Worm (Caenorhabditis elegans) whole organism, L1 larva: ENCODE results near the gene mlc-2.
A peak's percentile ranks its signal among the peaks of the same experiment; 100 is the strongest.

ENCODE experiments used
- aha-1 ChIP-seq: fragments of 150-350 bp; optimal IDR thresholded peaks from 2 replicates; lab custom pipeline; 2014; ENCODE audit warnings: missing biosample characterization, missing genetic modification characterization
- ama-1 ChIP-seq: fragments of 150-350 bp; optimal IDR thresholded peaks from 2 replicates; lab custom pipeline; 2014
- ceh-63 ChIP-seq: fragments of 200-800 bp; sonication (Bioruptor generic); optimal IDR thresholded peaks from 2 replicates; lab custom pipeline; 2018; ENCODE audit warnings: mild to moderate bottlenecking, missing genetic modification characterization, missing compliant biosample characterization
- ceh-82 ChIP-seq, 3 experiments: fragments of 150-350 bp in 1 of 3; sonication (generic microtip) in 2 of 3; optimal IDR thresholded peaks; 2 replicates each; lab custom pipeline; 2014 to 2017; ENCODE audit warnings: missing biosample characterization in 3 of 3, missing genetic modification characterization in 3 of 3
- dpl-1 ChIP-seq, 3 experiments: fragments of 150-350 bp in 2 of 3; sonication (generic microtip) in 1 of 3; optimal IDR thresholded peaks; 2 replicates each; lab custom pipeline; 2014 to 2017; ENCODE audit warnings: missing biosample characterization in 3 of 3, missing genetic modification characterization in 3 of 3, missing genetic modification reagents in 3 of 3
- dsc-1 ChIP-seq: sonication (generic microtip); optimal IDR thresholded peaks from 2 replicates; lab custom pipeline; 2016; ENCODE audit warnings: mild to moderate bottlenecking, missing genetic modification characterization, missing compliant biosample characterization
- efl-3 ChIP-seq: fragments of 200-800 bp; sonication (Bioruptor generic); optimal IDR thresholded peaks from 2 replicates; lab custom pipeline; 2018; ENCODE audit warnings: mild to moderate bottlenecking, missing genetic modification characterization, missing compliant biosample characterization
- egl-27 ChIP-seq, 2 experiments: fragments of 150-350 bp in 1 of 2; sonication (generic microtip); optimal IDR thresholded peaks; 3 replicates each; lab custom pipeline; 2017 to 2018; ENCODE audit warnings: missing biosample characterization in 2 of 2, missing genetic modification characterization in 2 of 2, missing genetic modification reagents in 2 of 2
- elt-2 ChIP-seq: sonication (generic microtip); optimal IDR thresholded peaks from 2 replicates; lab custom pipeline; 2016; ENCODE audit warnings: missing genetic modification characterization, mild to moderate bottlenecking, inconsistent platforms, missing compliant biosample characterization, missing genetic modification reagents
- elt-3 ChIP-seq, 6 experiments: fragments of 150-350 bp in 1 of 6; sonication (generic microtip); optimal IDR thresholded peaks; 2 replicates each; lab custom pipeline; 2017 to 2018; ENCODE audit warnings: missing biosample characterization in 6 of 6, missing genetic modification characterization in 6 of 6, inconsistent platforms in 1 of 6
- ets-5 ChIP-seq: fragments of 200-800 bp; sonication (Bioruptor generic); IDR thresholded peaks from 2 replicates; pipeline ENCODE4 v1.3.6; 2022; ENCODE audit warnings: missing genetic modification characterization, missing compliant biosample characterization
- fkh-4 ChIP-seq: sonication (generic microtip); optimal IDR thresholded peaks from 2 replicates; lab custom pipeline; 2016; ENCODE audit warnings: missing compliant biosample characterization, missing genetic modification characterization, borderline replicate concordance
- fkh-8 ChIP-seq: sonication (generic microtip); optimal IDR thresholded peaks from 2 replicates; lab custom pipeline; 2016; ENCODE audit warnings: mild to moderate bottlenecking, missing genetic modification characterization, missing compliant biosample characterization
- fos-1 ChIP-seq: fragments of 150-350 bp; optimal IDR thresholded peaks from 2 replicates; lab custom pipeline; 2014; ENCODE audit warnings: missing biosample characterization, missing genetic modification characterization
- grh-1 ChIP-seq: fragments of 200-800 bp; sonication (Bioruptor generic); IDR thresholded peaks from 2 replicates; pipeline ENCODE4 v1.3.6; 2022; ENCODE audit warnings: missing genetic modification reagents, missing genetic modification characterization, missing compliant biosample characterization
- hpl-2 ChIP-seq: fragments of 150-350 bp; optimal IDR thresholded peaks from 2 replicates; lab custom pipeline; 2014; ENCODE audit warnings: missing biosample characterization, missing genetic modification reagents, missing genetic modification characterization
- irx-1 ChIP-seq: sonication (generic microtip); optimal IDR thresholded peaks from 2 replicates; lab custom pipeline; 2016; ENCODE audit warnings: missing genetic modification characterization, missing compliant biosample characterization
- isw-1 ChIP-seq: fragments of 200-800 bp; sonication (Bioruptor generic); IDR thresholded peaks from 2 replicates; pipeline ENCODE4 v1.3.6; 2022; ENCODE audit warnings: missing genetic modification characterization, missing compliant biosample characterization
- lin-14 ChIP-seq: fragments of 200-800 bp; sonication (Bioruptor generic); optimal IDR thresholded peaks from 2 replicates; lab custom pipeline; 2018; ENCODE audit warnings: mild to moderate bottlenecking, missing genetic modification characterization, moderate library complexity, missing compliant biosample characterization
- lin-15B ChIP-seq: fragments of 150-350 bp; sonication (generic microtip); optimal IDR thresholded peaks from 3 replicates; lab custom pipeline; 2014; ENCODE audit warnings: missing biosample characterization, missing genetic modification characterization
- lir-3 ChIP-seq: sonication (generic microtip); optimal IDR thresholded peaks from 2 replicates; lab custom pipeline; 2016; ENCODE audit warnings: mild to moderate bottlenecking, missing genetic modification characterization, moderate library complexity, missing compliant biosample characterization; ENCODE audit not compliant: poor library complexity
- lsy-2 ChIP-seq, 2 experiments: fragments of 150-350 bp; optimal IDR thresholded peaks; 2 replicates each; lab custom pipeline; 2014; ENCODE audit warnings: missing biosample characterization in 2 of 2, missing genetic modification characterization in 2 of 2
- nhr-11 ChIP-seq: fragments of 150-350 bp; optimal IDR thresholded peaks from 2 replicates; lab custom pipeline; 2014; ENCODE audit warnings: missing biosample characterization, missing genetic modification characterization
- nhr-19 ChIP-seq: fragments of 200-800 bp; sonication (Bioruptor generic); conservative IDR thresholded peaks from 2 replicates; pipeline ENCODE4 v1.3.6; 2022; ENCODE audit warnings: missing genetic modification characterization, missing compliant biosample characterization
- nhr-20 ChIP-seq: sonication (generic microtip); optimal IDR thresholded peaks from 2 replicates; lab custom pipeline; 2016; ENCODE audit warnings: mild to moderate bottlenecking, missing genetic modification characterization, missing compliant biosample characterization
- nhr-47 ChIP-seq: sonication (generic microtip); optimal IDR thresholded peaks from 2 replicates; lab custom pipeline; 2016; ENCODE audit warnings: mild to moderate bottlenecking, missing genetic modification characterization, moderate library complexity, missing compliant biosample characterization
- nhr-71 ChIP-seq: sonication (generic microtip); optimal IDR thresholded peaks from 2 replicates; lab custom pipeline; 2016; ENCODE audit warnings: mild to moderate bottlenecking, missing genetic modification characterization, moderate library complexity, missing compliant biosample characterization
- nhr-76 ChIP-seq: sonication (generic microtip); optimal IDR thresholded peaks from 2 replicates; lab custom pipeline; 2017; ENCODE audit warnings: missing biosample characterization, missing genetic modification characterization
- nhr-77 ChIP-seq: fragments of 150-350 bp; optimal IDR thresholded peaks from 2 replicates; lab custom pipeline; 2014; ENCODE audit warnings: missing biosample characterization, missing genetic modification characterization
- nhr-84 ChIP-seq: sonication (generic microtip); optimal IDR thresholded peaks from 2 replicates; lab custom pipeline; 2017; ENCODE audit warnings: missing biosample characterization, missing genetic modification characterization
- nhr-85 ChIP-seq: sonication (generic microtip); peaks from one replicate; lab custom pipeline; 2016; ENCODE audit warnings: missing genetic modification characterization, inconsistent platforms, missing compliant biosample characterization
- pag-3 ChIP-seq: sonication (generic microtip); optimal IDR thresholded peaks from 2 replicates; lab custom pipeline; 2017; ENCODE audit warnings: missing genetic modification characterization, mild to moderate bottlenecking, missing compliant biosample characterization, antibody characterized with exemption, borderline replicate concordance; ENCODE audit not compliant: insufficient read depth
- pqm-1 ChIP-seq: sonication (generic microtip); optimal IDR thresholded peaks from 3 replicates; lab custom pipeline; 2017; ENCODE audit warnings: missing biosample characterization, missing genetic modification characterization
- rnt-1 ChIP-seq: sonication (generic microtip); optimal IDR thresholded peaks from 2 replicates; lab custom pipeline; 2016; ENCODE audit warnings: mild to moderate bottlenecking, missing genetic modification characterization, moderate library complexity, missing compliant biosample characterization
- snu-23 ChIP-seq: sonication (generic microtip); optimal IDR thresholded peaks from 2 replicates; lab custom pipeline; 2016; ENCODE audit warnings: missing genetic modification characterization, missing compliant biosample characterization
- sox-4 ChIP-seq: sonication (generic microtip); optimal IDR thresholded peaks from 2 replicates; lab custom pipeline; 2016; ENCODE audit warnings: missing genetic modification characterization, missing compliant biosample characterization
- sptf-1 ChIP-seq: fragments of 150-350 bp; optimal IDR thresholded peaks from 2 replicates; lab custom pipeline; 2014; ENCODE audit warnings: missing biosample characterization, missing genetic modification characterization
- tlp-1 ChIP-seq: fragments of 150-350 bp; optimal IDR thresholded peaks from 2 replicates; lab custom pipeline; 2014; ENCODE audit warnings: missing biosample characterization, missing genetic modification characterization
- unc-62 ChIP-seq: fragments of 150-350 bp; optimal IDR thresholded peaks from 2 replicates; lab custom pipeline; 2014; ENCODE audit warnings: missing biosample characterization, missing genetic modification reagents, missing genetic modification characterization
- unc-98 ChIP-seq: fragments of 200-800 bp; sonication (Bioruptor generic); IDR thresholded peaks from 2 replicates; pipeline ENCODE4 v1.3.6; 2022; ENCODE audit warnings: missing genetic modification characterization, missing compliant biosample characterization
- vab-15 ChIP-seq: sonication (generic microtip); optimal IDR thresholded peaks from 2 replicates; lab custom pipeline; 2017; ENCODE audit warnings: missing genotype, mild to moderate bottlenecking, missing genetic modification characterization, missing compliant biosample characterization
- xbp-1 ChIP-seq: sonication (generic microtip); optimal IDR thresholded peaks from 2 replicates; lab custom pipeline; 2016; ENCODE audit warnings: missing genetic modification characterization, missing compliant biosample characterization
- zag-1 ChIP-seq: fragments of 150-350 bp; optimal IDR thresholded peaks from 2 replicates; lab custom pipeline; 2014; ENCODE audit warnings: missing biosample characterization, missing genetic modification characterization

mlc-2 gene

DNA sequence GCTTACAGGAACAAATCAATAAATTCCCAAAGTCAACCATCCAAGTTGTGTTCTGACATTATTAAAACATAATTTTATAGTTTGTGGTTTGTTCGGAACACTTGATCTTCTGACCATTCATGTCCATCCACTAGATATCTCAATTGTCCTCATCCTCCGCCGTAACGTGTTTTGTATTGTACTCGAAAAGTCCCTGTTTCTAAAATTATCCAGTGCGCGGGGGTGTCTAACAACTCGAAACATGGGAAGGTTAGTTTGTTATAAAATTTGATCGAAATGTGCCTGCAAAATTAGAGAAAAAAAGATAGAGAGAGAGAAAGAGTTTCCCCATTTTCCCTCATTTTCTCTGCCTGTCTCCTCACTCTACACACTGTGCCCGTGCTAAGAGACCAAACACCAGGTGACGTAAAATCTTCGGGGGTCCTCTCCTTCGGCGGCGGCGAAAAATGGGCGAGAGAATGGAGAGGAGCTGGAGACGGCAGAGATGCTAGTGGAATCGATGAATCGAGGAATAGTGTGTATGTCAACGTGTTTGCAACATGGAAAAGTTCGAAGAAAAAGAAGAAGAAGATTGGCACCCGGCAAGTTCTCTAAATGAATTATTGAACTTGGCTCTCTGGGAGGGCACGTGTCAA is 49.3 kb upstream of the mlc-2 start (continued):
- peak in 1 of 6 experiments; percentile 48 for TF ChIP-seq elt-3 (tag; optimal IDR thresholded peaks at IDR 0.05; lab: Kevin White, UChicago)
- no peak for TF ChIP-seq pqm-1 (tag; lab: Kevin White, UChicago)
- TF ChIP-seq irx-1 (tag; lab: Kevin White, UChicago), result peak; percentile 69
- TF ChIP-seq lir-3 (tag; lab: Kevin White, UChicago), result peak; percentile 72
- TF ChIP-seq fos-1 (tag; lab: Kevin White, UChicago), result peak; percentile 79
- peak; percentile 56; the same call in 1 of the 2 replicates for TF ChIP-seq unc-98 (GFP tag; lab: Robert Waterston, UW)
- no peak for TF ChIP-seq nhr-76 (tag; lab: Kevin White, UChicago)
- peak; percentile 92 for TF ChIP-seq nhr-47 (tag; lab: Kevin White, UChicago)
- no peak for TF ChIP-seq ceh-63
- TF ChIP-seq ets-5 (GFP tag; lab: Robert Waterston, UW), result no peak
- no peak for TF ChIP-seq lin-15B (tag; lab: Kevin White, UChicago)
- no peak for TF ChIP-seq tlp-1 (tag; lab: Kevin White, UChicago)

DNA sequence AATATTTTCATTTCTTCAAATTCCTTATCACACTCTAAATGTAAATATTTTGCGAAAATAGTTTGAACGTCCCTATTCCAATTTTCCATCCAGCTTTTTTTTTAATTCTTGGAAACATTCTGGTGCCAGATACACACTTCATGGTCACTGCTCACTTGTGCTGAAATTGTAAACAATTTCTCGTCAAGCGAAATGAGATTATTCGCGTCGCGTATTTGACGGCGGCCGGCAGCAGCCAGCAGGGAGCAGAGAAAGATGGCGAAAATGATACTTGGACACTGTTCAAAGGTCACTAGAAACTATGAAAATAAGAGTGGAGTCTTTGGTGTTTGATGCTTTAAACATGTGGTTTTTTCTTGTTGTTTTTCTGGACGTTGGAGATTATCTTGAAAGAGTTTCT is 48.1 kb upstream of the mlc-2 start:
- no peak for TF ChIP-seq pqm-1 (tag; lab: Kevin White, UChicago)
- TF ChIP-seq elt-3 (tag; optimal IDR thresholded peaks at IDR 0.05; lab: Kevin White, UChicago), result no peak
- peak; percentile 13 for TF ChIP-seq snu-23
- TF ChIP-seq grh-1, result no peak
- TF ChIP-seq aha-1 (tag; lab: Kevin White, UChicago), result no peak
- TF ChIP-seq sox-4, result no peak
- no peak for TF ChIP-seq nhr-85
- TF ChIP-seq fos-1 (tag; lab: Kevin White, UChicago), result no peak
- TF ChIP-seq nhr-11 (tag; lab: Kevin White, UChicago), result no peak
- TF ChIP-seq dsc-1 (tag; lab: Kevin White, UChicago), result peak; percentile 32
- no peak for TF ChIP-seq unc-62
- no peak for TF ChIP-seq egl-27 (tag; optimal IDR thresholded peaks at IDR 0.05; lab: Kevin White, UChicago)
- TF ChIP-seq elt-2 (tag; lab: Kevin White, UChicago), result no peak
- no peak for TF ChIP-seq zag-1 (tag; lab: Kevin White, UChicago)
- TF ChIP-seq nhr-19 (GFP tag; lab: Robert Waterston, UW), result no peak
- no peak for TF ChIP-seq sptf-1 (tag; lab: Kevin White, UChicago)
- TF ChIP-seq ama-1 (lab: Kevin White, UChicago), result no peak
- peak in 1 of 3 experiments; percentile 1 for TF ChIP-seq ceh-82 (tag; optimal IDR thresholded peaks at IDR 0.05; lab: Kevin White, UChicago)
- TF ChIP-seq isw-1 (GFP tag; lab: Robert Waterston, UW), result no peak
- TF ChIP-seq fkh-8 (tag; lab: Kevin White, UChicago), result peak; percentile 17
- TF ChIP-seq pag-3, result no peak
- TF ChIP-seq nhr-71 (tag; lab: Kevin White, UChicago), result peak; percentile 41
- no peak for TF ChIP-seq xbp-1 (tag; lab: Kevin White, UChicago)
- peak; percentile 60 for TF ChIP-seq lin-14 (GFP tag; lab: Kevin White, UChicago)
- no peak for TF ChIP-seq tlp-1 (tag; lab: Kevin White, UChicago)
- no peak for TF ChIP-seq nhr-77
- TF ChIP-seq lsy-2 (tag; optimal IDR thresholded peaks at IDR 0.05; lab: Kevin White, UChicago), result peak in 1 of 2 experiments; percentile 29
- peak; percentile 3 for TF ChIP-seq nhr-47 (tag; lab: Kevin White, UChicago)
- TF ChIP-seq efl-3, result no peak
- peak; percentile 87 for TF ChIP-seq nhr-20 (tag; lab: Kevin White, UChicago)
- TF ChIP-seq fkh-4, result no peak
- no peak for TF ChIP-seq dpl-1 (GFP tag; optimal IDR thresholded peaks at IDR 0.05; lab: Kevin White, UChicago)
- peak; percentile 3 for TF ChIP-seq vab-15 (tag; lab: Kevin White, UChicago)
- no peak for TF ChIP-seq nhr-84 (tag; lab: Kevin White, UChicago)
- TF ChIP-seq hpl-2 (GFP tag; lab: Kevin White, UChicago), result no peak
- TF ChIP-seq rnt-1 (tag; lab: Kevin White, UChicago), result no peak
